Worm (Caenorhabditis elegans) whole organism, L4 larva: Measurements from ENCODE around the gene ZK688.5.

ENCODE experiments used
- ceh-28 ChIP-seq: fragments of 150-350 bp; optimal IDR thresholded peaks from 2 replicates; lab custom pipeline; 2014; ENCODE audit warnings: missing biosample characterization, missing genetic modification reagents, missing genetic modification characterization
- lin-39 ChIP-seq: fragments of 150-350 bp; optimal IDR thresholded peaks from 2 replicates; lab custom pipeline; 2014; ENCODE audit warnings: missing biosample characterization, missing genetic modification reagents, missing genetic modification characterization

ce11 chrIII:7893224-7893623, 1.8 kb upstream of the ZK688.5 start:
- TF ChIP-seq ceh-28 (tag; lab: Kevin White, UChicago) (no peak), lin-39 (tag; lab: Kevin White, UChicago) (no peak)
